Fruit fly (Drosophila melanogaster) whole organism, wandering third instar larva: ENCODE results near the gene Pp1alpha-96A.
A peak's percentile ranks its signal among the peaks of the same experiment; 100 is the strongest.

ENCODE experiments used
- Hnf4 ChIP-seq: fragments of 200-800 bp; sonication (Bioruptor generic); optimal IDR thresholded peaks from 2 replicates; lab custom pipeline; 2016; ENCODE audit warnings: missing biosample characterization, mild to moderate bottlenecking, missing genetic modification characterization
- psq ChIP-seq: fragments of 200-800 bp; sonication (Bioruptor generic); optimal IDR thresholded peaks from 3 replicates; lab custom pipeline; 2017; ENCODE audit warnings: missing biosample characterization, mild to moderate bottlenecking, missing genetic modification characterization, moderate library complexity

- TF ChIP-seq Hnf4 (GFP tag; lab: Kevin White, UChicago) (no peak), psq (GFP tag; lab: Kevin White, UChicago) (peak; percentile 58)
These were observed 48.8 kb downstream of the Pp1alpha-96A start for dm6 chr3R:24566756-24567426.
